Fruit fly (Drosophila melanogaster) whole organism, embryonic: Measurements from ENCODE around the gene Ugt316A1.

Source experiments
- Aef1 ChIP-seq: fragments of 200-800 bp; sonication (Bioruptor generic); IDR thresholded peaks from 3 replicates; pipeline ENCODE4 v1.3.6; 2022; ENCODE audit warnings: missing biosample characterization, missing genetic modification characterization
- Blimp-1 ChIP-seq: fragments of 200-800 bp; sonication (Bioruptor generic); optimal IDR thresholded peaks from 3 replicates; lab custom pipeline; 2018; ENCODE audit warnings: missing biosample characterization, missing genetic modification characterization, mild to moderate bottlenecking, moderate library complexity, missing genetic modification reagents
- CG10959 ChIP-seq: fragments of 200-800 bp; sonication (Bioruptor generic); IDR thresholded peaks from 2 replicates; pipeline ENCODE4 v1.3.6; 2022; ENCODE audit warnings: missing biosample characterization, missing genetic modification characterization
- CG11504 ChIP-seq: fragments of 200-800 bp; sonication (Bioruptor generic); optimal IDR thresholded peaks from 3 replicates; lab custom pipeline; 2019; ENCODE audit warnings: missing biosample characterization, mild to moderate bottlenecking, missing genetic modification characterization, moderate library complexity
- CG12391 ChIP-seq: fragments of 200-800 bp; sonication (Bioruptor generic); optimal IDR thresholded peaks from 3 replicates; lab custom pipeline; 2018; ENCODE audit warnings: missing biosample characterization, mild to moderate bottlenecking, missing genetic modification characterization, moderate library complexity
- CG12744 ChIP-seq: fragments of 200-800 bp; sonication (Bioruptor generic); optimal IDR thresholded peaks from 2 replicates; lab custom pipeline; 2016; ENCODE audit warnings: missing biosample characterization, missing genetic modification characterization
- CG1529 ChIP-seq: fragments of 200-800 bp; sonication (Bioruptor generic); optimal IDR thresholded peaks from 3 replicates; lab custom pipeline; 2018; ENCODE audit warnings: missing biosample characterization, missing genetic modification characterization
- CG15601 ChIP-seq: fragments of 200-800 bp; sonication (Bioruptor generic); optimal IDR thresholded peaks from 3 replicates; lab custom pipeline; 2019; ENCODE audit warnings: missing biosample characterization, mild to moderate bottlenecking, missing genetic modification characterization, moderate library complexity
- CG17385 ChIP-seq: fragments of 200-800 bp; sonication (Bioruptor generic); optimal IDR thresholded peaks from 3 replicates; lab custom pipeline; 2018; ENCODE audit warnings: missing biosample characterization, mild to moderate bottlenecking, missing genetic modification characterization
- CG17612 ChIP-seq: fragments of 200-800 bp; sonication (Bioruptor generic); IDR thresholded peaks from 2 replicates; pipeline ENCODE4 v1.3.6; 2022; ENCODE audit warnings: missing biosample characterization, missing genetic modification characterization
- CG2202 ChIP-seq: fragments of 200-800 bp; sonication (Bioruptor generic); optimal IDR thresholded peaks from 2 replicates; lab custom pipeline; 2018; ENCODE audit warnings: missing biosample characterization, mild to moderate bottlenecking, missing genetic modification characterization
- CG3065 ChIP-seq: fragments of 200-800 bp; sonication (Bioruptor generic); optimal IDR thresholded peaks from 2 replicates; lab custom pipeline; 2016; ENCODE audit warnings: missing biosample characterization, missing genetic modification characterization
- CG31224 ChIP-seq: fragments of 200-800 bp; sonication (Bioruptor generic); IDR thresholded peaks from 2 replicates; pipeline ENCODE4 v1.3.6; 2022; ENCODE audit warnings: missing biosample characterization, missing genetic modification characterization
- CG33557 ChIP-seq: fragments of 200-800 bp; sonication (Bioruptor generic); optimal IDR thresholded peaks from 2 replicates; lab custom pipeline; 2019; ENCODE audit warnings: missing biosample characterization, mild to moderate bottlenecking, missing genetic modification characterization, moderate library complexity
- CG34224 ChIP-seq: fragments of 200-800 bp; sonication (Bioruptor generic); IDR thresholded peaks from 3 replicates; pipeline ENCODE4 v1.3.6; 2022; ENCODE audit warnings: missing biosample characterization, missing genetic modification characterization; ENCODE audit not compliant: partially characterized antibody
- CG3726 ChIP-seq: fragments of 200-800 bp; sonication (Bioruptor generic); IDR thresholded peaks from 3 replicates; pipeline ENCODE4, ENCODE4 v1.3.6; 2022; ENCODE audit warnings: missing biosample characterization, missing genetic modification characterization
- CG4360 ChIP-seq: fragments of 200-800 bp; sonication (Bioruptor generic); IDR thresholded peaks from 2 replicates; pipeline ENCODE4 v1.3.6; 2022; ENCODE audit warnings: missing biosample characterization, missing genetic modification characterization
- CG4730 ChIP-seq: fragments of 200-800 bp; sonication (Bioruptor generic); IDR thresholded peaks from 2 replicates; pipeline ENCODE4 v1.3.6; 2022; ENCODE audit warnings: missing biosample characterization, missing genetic modification characterization
- CG6175 ChIP-seq: fragments of 200-800 bp; sonication (Bioruptor generic); IDR thresholded peaks from 3 replicates; pipeline ENCODE4 v1.3.6; 2022; ENCODE audit warnings: missing biosample characterization, missing genetic modification characterization
- CG6689 ChIP-seq: fragments of 200-800 bp; sonication (Bioruptor generic); IDR thresholded peaks from 2 replicates; pipeline ENCODE4 v1.3.6; 2022; ENCODE audit warnings: missing biosample characterization, missing genetic modification characterization
- CG6791 ChIP-seq: fragments of 200-800 bp; sonication (Bioruptor generic); IDR thresholded peaks from 3 replicates; pipeline ENCODE4 v1.3.6; 2022; ENCODE audit warnings: missing biosample characterization, missing genetic modification characterization; ENCODE audit not compliant: partially characterized antibody
- CG7357 ChIP-seq: fragments of 200-800 bp; sonication (Bioruptor generic); IDR thresholded peaks from 3 replicates; pipeline ENCODE4 v1.3.6; 2022; ENCODE audit warnings: missing biosample characterization, missing genetic modification characterization
- CG9437 ChIP-seq: fragments of 200-800 bp; sonication (Bioruptor generic); optimal IDR thresholded peaks from 2 replicates; lab custom pipeline; 2018; ENCODE audit warnings: missing biosample characterization, mild to moderate bottlenecking, missing genetic modification characterization
- Dref ChIP-seq: fragments of 200-800 bp; sonication (Bioruptor generic); IDR thresholded peaks from 2 replicates; pipeline ENCODE4 v1.3.6; 2022; ENCODE audit warnings: missing biosample characterization, missing genetic modification characterization
- Eip74EF ChIP-seq, 2 experiments: fragments of 200-800 bp in 1 of 2; fragments of >200 bp in 1 of 2; sonication (Bioruptor generic) in 1 of 2; optimal IDR thresholded peaks; 2 replicates each; lab custom pipeline; 2017 to 2019; ENCODE audit warnings: missing biosample characterization in 2 of 2, missing genetic modification characterization in 2 of 2, mild to moderate bottlenecking in 1 of 2, moderate library complexity in 1 of 2
- Ets65A ChIP-seq: fragments of 200-800 bp; sonication (Bioruptor generic); peaks from one replicate; lab custom pipeline; 2016; ENCODE audit warnings: missing biosample characterization, missing genetic modification characterization
- Hand ChIP-seq: fragments of 200-800 bp; sonication (Bioruptor generic); optimal IDR thresholded peaks from 2 replicates; lab custom pipeline; 2017; ENCODE audit warnings: mild to moderate bottlenecking, missing biosample characterization, missing genetic modification reagents, missing genetic modification characterization
- Lim3 ChIP-seq: fragments of 200-800 bp; sonication (Bioruptor generic); IDR thresholded peaks from 2 replicates; pipeline ENCODE4 v1.3.6; 2022; ENCODE audit warnings: missing biosample characterization, missing genetic modification characterization
- Med ChIP-seq: fragments of 200-800 bp; sonication (Bioruptor generic); peaks from one replicate; lab custom pipeline; 2016; ENCODE audit warnings: missing biosample characterization, missing genetic modification characterization, mild to moderate bottlenecking, inconsistent platforms, moderate library complexity
- Opbp ChIP-seq: fragments of 200-800 bp; sonication (Bioruptor generic); IDR thresholded peaks from 3 replicates; pipeline ENCODE4 v1.3.6; 2022; ENCODE audit warnings: missing biosample characterization, missing genetic modification characterization; ENCODE audit not compliant: partially characterized antibody
- Spps ChIP-seq: fragments of 200-800 bp; sonication (Bioruptor generic); optimal IDR thresholded peaks from 2 replicates; lab custom pipeline; 2018; ENCODE audit warnings: missing biosample characterization, mild to moderate bottlenecking, missing genetic modification characterization
- Sry-δ ChIP-seq: fragments of 200-800 bp; sonication (Bioruptor generic); optimal IDR thresholded peaks from 2 replicates; lab custom pipeline; 2016; ENCODE audit warnings: missing biosample characterization, missing genetic modification characterization
- Xrp1 ChIP-seq: fragments of 200-800 bp; sonication (Bioruptor generic); IDR thresholded peaks from 2 replicates; pipeline ENCODE4 v1.3.6; 2022; ENCODE audit warnings: missing biosample characterization, missing genetic modification characterization
- chinmo ChIP-seq: fragments of 200-800 bp; sonication (Bioruptor generic); IDR thresholded peaks from 4 replicates; pipeline ENCODE4 v1.3.6; 2022; ENCODE audit warnings: missing biosample characterization, missing genetic modification characterization; ENCODE audit not compliant: partially characterized antibody
- fd102C ChIP-seq: fragments of 200-800 bp; sonication (Bioruptor generic); optimal IDR thresholded peaks from 2 replicates; lab custom pipeline; 2018; ENCODE audit warnings: missing biosample characterization, mild to moderate bottlenecking, missing genetic modification characterization, moderate library complexity
- gcm ChIP-seq: fragments of 200-800 bp; sonication (Bioruptor generic); optimal IDR thresholded peaks from 2 replicates; lab custom pipeline; 2019; ENCODE audit warnings: missing biosample characterization, mild to moderate bottlenecking, missing genetic modification characterization, moderate library complexity
- grau ChIP-seq: fragments of 200-800 bp; optimal IDR thresholded peaks from 3 replicates; lab custom pipeline; 2019; ENCODE audit warnings: missing biosample characterization, mild to moderate bottlenecking, missing genetic modification characterization, moderate library complexity
- hkb ChIP-seq, 2 experiments: fragments of 200-800 bp in 1 of 2; fragments of >200 bp in 1 of 2; sonication (Bioruptor generic) in 1 of 2; IDR thresholded peaks in 1 of 2; optimal IDR thresholded peaks in 1 of 2; 2 replicates each; pipeline versions ENCODE4 v1.3.6 to Lab custom; 2017 to 2022; ENCODE audit warnings: missing biosample characterization in 1 of 2, missing genetic modification characterization in 1 of 2
- insv ChIP-seq, 2 experiments: fragments of 200-800 bp; sonication (Bioruptor generic); optimal IDR thresholded peaks; 3 replicates each; lab custom pipeline; 2016 to 2018; ENCODE audit warnings: missing biosample characterization in 2 of 2, missing genetic modification characterization in 2 of 2
- klu ChIP-seq: fragments of 200-800 bp; sonication (Bioruptor generic); IDR thresholded peaks from 2 replicates; pipeline ENCODE4 v1.3.6; 2022; ENCODE audit warnings: missing biosample characterization, missing genetic modification characterization
- mld ChIP-seq: fragments of 200-800 bp; sonication (Bioruptor generic); IDR thresholded peaks from 3 replicates; pipeline ENCODE4 v1.3.6; 2022; ENCODE audit warnings: missing biosample characterization, missing genetic modification characterization; ENCODE audit not compliant: partially characterized antibody
- nerfin-1 ChIP-seq: fragments of 200-800 bp; sonication (Bioruptor generic); optimal IDR thresholded peaks from 3 replicates; lab custom pipeline; 2019; ENCODE audit warnings: missing biosample characterization, mild to moderate bottlenecking, missing genetic modification characterization, moderate library complexity
- pros ChIP-seq: fragments of 200-800 bp; sonication (Bioruptor generic); optimal IDR thresholded peaks from 3 replicates; lab custom pipeline; 2019; ENCODE audit warnings: missing biosample characterization, mild to moderate bottlenecking, missing genetic modification characterization, moderate library complexity
- run ChIP-seq: fragments of 200-800 bp; sonication (Bioruptor generic); optimal IDR thresholded peaks from 3 replicates; lab custom pipeline; 2018; ENCODE audit warnings: missing biosample characterization, mild to moderate bottlenecking, missing genetic modification characterization
- scrt ChIP-seq: fragments of 200-800 bp; sonication (Bioruptor generic); optimal IDR thresholded peaks from 2 replicates; lab custom pipeline; 2018; ENCODE audit warnings: missing biosample characterization, mild to moderate bottlenecking, missing genetic modification characterization, moderate library complexity
- sim ChIP-seq: fragments of 200-800 bp; sonication (Bioruptor generic); IDR thresholded peaks from 2 replicates; pipeline ENCODE4 v1.3.6; 2022; ENCODE audit warnings: missing biosample characterization, missing genetic modification characterization
- slbo ChIP-seq: fragments of 200-800 bp; sonication (Bioruptor generic); IDR thresholded peaks from 2 replicates; pipeline ENCODE4 v1.3.6; 2022; ENCODE audit warnings: missing biosample characterization, missing genetic modification characterization
- tgo ChIP-seq: fragments of 200-800 bp; sonication (Bioruptor generic); IDR thresholded peaks from 3 replicates; pipeline ENCODE4 v1.3.6; 2022; ENCODE audit warnings: missing biosample characterization, missing genetic modification characterization

Gene Ugt316A1

DNA sequence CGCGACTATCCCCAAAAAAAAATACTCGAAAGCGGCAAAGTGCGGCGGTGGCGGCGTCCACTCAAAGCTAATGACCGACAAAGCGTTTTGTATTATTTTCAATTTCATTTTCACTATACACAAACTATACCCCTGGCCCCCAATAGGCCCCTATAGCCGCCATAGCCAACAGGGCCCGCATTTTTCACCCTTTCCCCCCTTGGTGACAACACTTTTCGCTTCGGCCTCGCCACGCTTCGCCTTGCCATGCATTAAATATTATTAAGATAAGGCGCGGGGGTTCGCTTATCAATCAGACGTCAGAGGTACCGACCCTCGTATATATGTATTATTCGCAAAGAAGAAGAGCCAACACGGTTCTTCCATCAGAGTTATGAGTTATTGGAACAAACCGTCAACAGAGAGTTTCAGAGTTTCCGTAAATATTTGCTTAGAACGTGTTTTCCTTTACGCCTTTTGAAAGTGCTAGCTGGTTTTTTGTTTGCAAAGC is 22.4 kb downstream of the Ugt316A1 start (continued):
- no peak for TF ChIP-seq CG3065 (GFP tag; lab: Kevin White, UChicago)
- peak; percentile 72 for TF ChIP-seq Blimp-1 (GFP tag; lab: Kevin White, UChicago)
- TF ChIP-seq CG6791 (GFP tag; lab: Robert Waterston, UW), result peak; percentile 49; the same call in 1 of the 3 replicates
- no peak for TF ChIP-seq CG6689 (GFP tag; lab: Robert Waterston, UW)
- TF ChIP-seq Xrp1 (GFP tag; lab: Robert Waterston, UW), result no peak
- peak; percentile 9 for TF ChIP-seq pros (GFP tag; lab: Kevin White, UChicago)
- 0 out of 2 replicates have a peak, but pooled peaks have one; percentile 18 for TF ChIP-seq slbo
- no peak for TF ChIP-seq CG31224 (GFP tag; lab: Robert Waterston, UW)
- TF ChIP-seq Hand, result peak; percentile 1
- TF ChIP-seq CG1529 (GFP tag; lab: Kevin White, UChicago), result peak; percentile 18
- peak; percentile 19; the same call in 1 of the 3 replicates for TF ChIP-seq CG34224 (GFP tag; lab: Robert Waterston, UW)
- no peak for TF ChIP-seq sim
- peak; percentile 26; the same call in 1 of the 2 replicates for TF ChIP-seq Lim3 (GFP tag; lab: Robert Waterston, UW)
- no peak for TF ChIP-seq CG7357 (GFP tag; lab: Robert Waterston, UW)
- TF ChIP-seq CG12744, result peak; percentile 13
- peak; percentile 22 for TF ChIP-seq grau (tag; lab: Kevin White, UChicago)
- TF ChIP-seq chinmo (GFP tag; lab: Robert Waterston, UW), result peak; percentile 72; the same call in 2 of the 4 replicates
- TF ChIP-seq CG17385 (GFP tag; lab: Kevin White, UChicago), result peak; percentile 67
- no peak for TF ChIP-seq Spps

DNA sequence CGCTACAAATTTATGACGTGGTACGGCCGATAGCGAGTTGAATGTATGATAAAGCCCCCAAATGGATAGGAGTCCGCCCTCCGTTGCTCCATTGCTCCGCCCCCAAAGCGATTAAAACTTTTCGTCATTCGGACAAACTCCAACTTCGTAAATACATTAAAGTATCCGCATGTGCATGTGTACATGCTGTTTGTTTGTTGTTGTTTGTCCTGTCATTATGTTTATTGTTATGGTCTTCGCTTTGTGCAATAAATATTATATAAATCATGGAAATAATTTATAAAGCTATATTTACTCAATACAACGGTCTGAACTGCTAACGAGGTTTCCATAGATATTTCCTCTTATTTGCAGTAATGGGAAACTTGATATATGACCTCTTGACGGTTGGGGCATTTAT is 25.6 kb downstream of the Ugt316A1 start:
- TF ChIP-seq Hand, result no peak
- no peak for TF ChIP-seq Sry-δ (GFP tag; lab: Kevin White, UChicago)
- no peak for TF ChIP-seq insv (GFP tag; optimal IDR thresholded peaks at IDR 0.05; lab: Kevin White, UChicago)
- no peak for TF ChIP-seq CG6175 (GFP tag; lab: Robert Waterston, UW)
- TF ChIP-seq Aef1 (GFP tag; lab: Robert Waterston, UW), result no peak
- TF ChIP-seq Ets65A, result no peak
- no peak for TF ChIP-seq CG11504 (tag; lab: Kevin White, UChicago)
- TF ChIP-seq CG4360, result peak; percentile 40; the same call in 1 of the 2 replicates
- TF ChIP-seq CG33557 (GFP tag; lab: Kevin White, UChicago), result peak; percentile 54
- no peak for TF ChIP-seq CG31224 (GFP tag; lab: Robert Waterston, UW)
- no peak for TF ChIP-seq Opbp
- no peak for TF ChIP-seq run (tag; lab: Kevin White, UChicago)
- no peak for TF ChIP-seq fd102C (GFP tag; lab: Kevin White, UChicago)
- TF ChIP-seq CG3726 (GFP tag; lab: Robert Waterston, UW), result no peak
- TF ChIP-seq scrt (GFP tag; lab: Kevin White, UChicago), result no peak
- no peak for TF ChIP-seq CG9437 (GFP tag; lab: Kevin White, UChicago)
- TF ChIP-seq CG10959 (GFP tag; lab: Robert Waterston, UW), result no peak
- TF ChIP-seq CG17385 (GFP tag; lab: Kevin White, UChicago), result no peak
- TF ChIP-seq Dref (GFP tag; lab: Robert Waterston, UW), result no peak
- TF ChIP-seq CG2202 (tag; lab: Kevin White, UChicago), result no peak
- no peak for TF ChIP-seq klu (GFP tag; lab: Robert Waterston, UW)
- TF ChIP-seq CG17612 (GFP tag; lab: Robert Waterston, UW), result no peak
- TF ChIP-seq hkb (optimal IDR thresholded peaks at IDR 0.05; lab: Kevin White, UChicago), result no peak
- TF ChIP-seq hkb (GFP tag; IDR thresholded peaks at IDR 0.05; lab: Robert Waterston, UW), result 0 out of 2 replicates have a peak, but pooled peaks have one; percentile 22
- TF ChIP-seq mld, result no peak
- no peak for TF ChIP-seq CG3065 (GFP tag; lab: Kevin White, UChicago)
- TF ChIP-seq tgo (GFP tag; lab: Robert Waterston, UW), result no peak
- TF ChIP-seq CG12391, result no peak
- no peak for TF ChIP-seq gcm (GFP tag; lab: Kevin White, UChicago)
- TF ChIP-seq Eip74EF (GFP tag; optimal IDR thresholded peaks at IDR 0.05; lab: Kevin White, UChicago), result no peak
- no peak for TF ChIP-seq nerfin-1 (tag; lab: Kevin White, UChicago)
- peak; percentile 15 for TF ChIP-seq Med (GFP tag; lab: Kevin White, UChicago)
- TF ChIP-seq CG4730, result no peak
- TF ChIP-seq CG15601 (tag; lab: Kevin White, UChicago), result peak; percentile 9
